Worm (Caenorhabditis elegans): ENCODE data around the gene rdl-1.

DNA sequence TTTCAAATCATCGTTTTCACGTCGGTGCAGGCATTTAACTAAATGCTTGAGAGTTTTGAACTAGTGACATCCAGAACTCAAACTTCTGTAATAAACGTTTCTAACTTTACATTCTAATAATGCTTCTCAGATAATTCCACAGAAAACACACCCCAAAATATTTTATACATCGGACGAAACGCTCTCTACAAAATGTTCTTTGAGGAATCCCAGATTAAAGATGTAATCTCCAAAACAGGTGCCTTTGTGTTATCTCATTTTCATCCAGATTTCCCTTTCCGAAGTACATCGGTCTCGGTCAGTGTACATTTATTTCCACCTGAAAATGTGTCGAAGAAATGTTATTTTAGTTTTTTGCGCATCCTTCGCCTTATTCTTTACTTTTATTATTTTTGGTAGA lies 34.7 kb upstream of the rdl-1 start, which contains the start of gene C33H5.2:
- TF ChIP-seq dao-5 (tag; optimal IDR thresholded peaks at IDR 0.05) = no peak
- TF ChIP-seq W03F9.2 (tag; optimal IDR thresholded peaks at IDR 0.05) = no peak
- TF ChIP-seq him-1 (tag; optimal IDR thresholded peaks at IDR 0.05) = no peak

Data from whole organism, L4/young adult.